Fruit fly (Drosophila melanogaster) whole organism, prepupa: ENCODE results near the gene ppk5.
A peak's percentile ranks its signal among the peaks of the same experiment; 100 is the strongest.

ENCODE experiments used
- Blimp-1 ChIP-seq: fragments of 200-800 bp; sonication (Bioruptor generic); optimal IDR thresholded peaks from 3 replicates; lab custom pipeline; 2017; ENCODE audit warnings: missing biosample characterization, missing genetic modification characterization, mild to moderate bottlenecking, moderate library complexity, missing genetic modification reagents
- CG10631 ChIP-seq: fragments of 200-800 bp; sonication (Bioruptor generic); optimal IDR thresholded peaks from 2 replicates; lab custom pipeline; 2016; ENCODE audit warnings: missing biosample characterization, missing genetic modification characterization
- CG10669 ChIP-seq: fragments of 200-800 bp; sonication (Bioruptor generic); optimal IDR thresholded peaks from 3 replicates; lab custom pipeline; 2018; ENCODE audit warnings: missing biosample characterization, mild to moderate bottlenecking, missing genetic modification characterization, moderate library complexity
- CG11294 ChIP-seq: fragments of 200-800 bp; sonication (Bioruptor generic); IDR thresholded peaks from 2 replicates; pipeline ENCODE4 v1.3.6; 2022; ENCODE audit warnings: missing biosample characterization, missing genetic modification characterization
- CG11762 ChIP-seq: fragments of 200-800 bp; sonication (Bioruptor generic); optimal IDR thresholded peaks from 3 replicates; lab custom pipeline; 2016; ENCODE audit warnings: missing biosample characterization, missing genetic modification characterization; ENCODE audit not compliant: insufficient read depth
- CG11902 ChIP-seq: fragments of 200-800 bp; sonication (Bioruptor generic); optimal IDR thresholded peaks from 3 replicates; lab custom pipeline; 2016; ENCODE audit warnings: missing biosample characterization, missing genetic modification characterization
- CG15336 ChIP-seq: fragments of 200-800 bp; sonication (Bioruptor generic); IDR thresholded peaks from 2 replicates; pipeline ENCODE4 v1.3.6; 2022; ENCODE audit warnings: missing biosample characterization, missing genetic modification characterization
- CG1621 ChIP-seq: fragments of 200-800 bp; sonication (Bioruptor generic); optimal IDR thresholded peaks from 3 replicates; lab custom pipeline; 2018; ENCODE audit warnings: missing biosample characterization, mild to moderate bottlenecking, missing genetic modification characterization
- CG16779 ChIP-seq: fragments of 200-800 bp; sonication (Bioruptor generic); optimal IDR thresholded peaks from 3 replicates; lab custom pipeline; 2017; ENCODE audit warnings: missing biosample characterization, mild to moderate bottlenecking, missing genetic modification characterization
- CG3032 ChIP-seq: fragments of 200-800 bp; optimal IDR thresholded peaks from 2 replicates; lab custom pipeline; 2019; ENCODE audit warnings: missing biosample characterization, mild to moderate bottlenecking, missing genetic modification characterization, moderate library complexity
- CG31627 ChIP-seq: fragments of 200-800 bp; sonication (Bioruptor generic); optimal IDR thresholded peaks from 3 replicates; lab custom pipeline; 2016; ENCODE audit warnings: missing biosample characterization, missing genetic modification characterization
- CG32006 ChIP-seq: fragments of 200-800 bp; sonication (Bioruptor generic); optimal IDR thresholded peaks from 3 replicates; lab custom pipeline; 2017; ENCODE audit warnings: missing biosample characterization, mild to moderate bottlenecking, missing genetic modification characterization
- CG34406 ChIP-seq: fragments of 200-800 bp; sonication (Bioruptor generic); optimal IDR thresholded peaks from 3 replicates; lab custom pipeline; 2016; ENCODE audit warnings: missing biosample characterization, missing genetic modification characterization
- CG3919 ChIP-seq: fragments of 200-800 bp; sonication (Bioruptor generic); optimal IDR thresholded peaks from 3 replicates; lab custom pipeline; 2016; ENCODE audit warnings: missing biosample characterization, missing genetic modification characterization
- CG6163 ChIP-seq: fragments of 200-800 bp; sonication (Bioruptor generic); IDR thresholded peaks from 3 replicates; pipeline ENCODE4 v1.3.6; 2022; ENCODE audit warnings: missing biosample characterization, missing genetic modification characterization
- CG6792 ChIP-seq: fragments of 200-800 bp; sonication (Bioruptor generic); optimal IDR thresholded peaks from 3 replicates; lab custom pipeline; 2016; ENCODE audit warnings: missing biosample characterization, missing genetic modification characterization
- CG6808 ChIP-seq: fragments of 200-800 bp; sonication (Bioruptor generic); optimal IDR thresholded peaks from 3 replicates; lab custom pipeline; 2017; ENCODE audit warnings: missing biosample characterization, missing genetic modification characterization, mild to moderate bottlenecking, moderate library complexity, missing genetic modification reagents
- CG6854 ChIP-seq: fragments of 200-800 bp; sonication (Bioruptor generic); optimal IDR thresholded peaks from 2 replicates; lab custom pipeline; 2017; ENCODE audit warnings: missing biosample characterization, mild to moderate bottlenecking, missing genetic modification characterization
- CG7368 ChIP-seq: fragments of 200-800 bp; sonication (Bioruptor generic); optimal IDR thresholded peaks from 3 replicates; lab custom pipeline; 2016; ENCODE audit warnings: missing biosample characterization, missing genetic modification characterization
- CG8119 ChIP-seq: fragments of 200-800 bp; sonication (Bioruptor generic); IDR thresholded peaks from 3 replicates; pipeline ENCODE4 v1.3.6; 2022; ENCODE audit warnings: missing biosample characterization, missing genetic modification characterization
- CG8319 ChIP-seq: fragments of 200-800 bp; sonication (Bioruptor generic); optimal IDR thresholded peaks from 3 replicates; lab custom pipeline; 2016; ENCODE audit warnings: missing biosample characterization, missing genetic modification characterization
- CG9139 ChIP-seq: fragments of 200-800 bp; sonication (Bioruptor generic); optimal IDR thresholded peaks from 3 replicates; lab custom pipeline; 2017; ENCODE audit warnings: missing biosample characterization, mild to moderate bottlenecking, missing genetic modification characterization
- Eip75B ChIP-seq: fragments of 200-800 bp; sonication (Bioruptor generic); optimal IDR thresholded peaks from 3 replicates; lab custom pipeline; 2016; ENCODE audit warnings: missing biosample characterization, missing genetic modification characterization
- Eip78C ChIP-seq: fragments of 200-800 bp; sonication (Bioruptor generic); peaks from one replicate; lab custom pipeline; 2016; ENCODE audit warnings: missing biosample characterization, missing genetic modification characterization
- Eip93F ChIP-seq: fragments of 200-800 bp; sonication (Bioruptor generic); optimal IDR thresholded peaks from 2 replicates; lab custom pipeline; 2016; ENCODE audit warnings: missing biosample characterization, mild to moderate bottlenecking, missing genetic modification characterization
- Ets21C ChIP-seq: fragments of 200-800 bp; sonication (Bioruptor generic); optimal IDR thresholded peaks from 3 replicates; lab custom pipeline; 2016; ENCODE audit warnings: missing biosample characterization, missing genetic modification characterization
- Ets96B ChIP-seq: fragments of 200-800 bp; optimal IDR thresholded peaks from 2 replicates; lab custom pipeline; 2019; ENCODE audit warnings: missing biosample characterization, mild to moderate bottlenecking, missing genetic modification characterization, moderate library complexity
- Hr39 ChIP-seq: fragments of 200-800 bp; sonication (Bioruptor generic); optimal IDR thresholded peaks from 2 replicates; lab custom pipeline; 2016; ENCODE audit warnings: missing biosample characterization, missing genetic modification characterization
- Met ChIP-seq: fragments of 200-800 bp; sonication (Bioruptor generic); optimal IDR thresholded peaks from 3 replicates; lab custom pipeline; 2016; ENCODE audit warnings: missing biosample characterization, missing genetic modification characterization
- Sox14 ChIP-seq: fragments of 200-800 bp; sonication (Bioruptor generic); optimal IDR thresholded peaks from 3 replicates; lab custom pipeline; 2016; ENCODE audit warnings: missing biosample characterization, missing genetic modification characterization
- Sox15 ChIP-seq: fragments of 200-800 bp; sonication (Bioruptor generic); optimal IDR thresholded peaks from 3 replicates; lab custom pipeline; 2016; ENCODE audit warnings: missing biosample characterization, missing genetic modification characterization
- acj6 ChIP-seq: fragments of 200-800 bp; sonication (Bioruptor generic); optimal IDR thresholded peaks from 3 replicates; lab custom pipeline; 2016; ENCODE audit warnings: missing biosample characterization, missing genetic modification characterization
- dsx ChIP-seq: fragments of 200-800 bp; optimal IDR thresholded peaks from 3 replicates; lab custom pipeline; 2019; ENCODE audit warnings: missing biosample characterization, mild to moderate bottlenecking, missing genetic modification characterization, moderate library complexity; ENCODE audit not compliant: poor library complexity, severe bottlenecking
- esn ChIP-seq: fragments of 200-800 bp; sonication (Bioruptor generic); optimal IDR thresholded peaks from 2 replicates; lab custom pipeline; 2016; ENCODE audit warnings: missing biosample characterization, mild to moderate bottlenecking, missing genetic modification characterization, moderate library complexity
- fd59A ChIP-seq: fragments of 200-800 bp; sonication (Bioruptor generic); optimal IDR thresholded peaks from 2 replicates; lab custom pipeline; 2017; ENCODE audit warnings: missing biosample characterization, mild to moderate bottlenecking, missing genetic modification characterization, missing genetic modification reagents
- fd85E ChIP-seq: fragments of 200-800 bp; sonication (Bioruptor generic); optimal IDR thresholded peaks from 3 replicates; lab custom pipeline; 2016; ENCODE audit warnings: missing biosample characterization, missing genetic modification characterization
- lz ChIP-seq: fragments of 200-800 bp; sonication (Bioruptor generic); optimal IDR thresholded peaks from 3 replicates; lab custom pipeline; 2016; ENCODE audit warnings: missing biosample characterization, missing genetic modification characterization
- net ChIP-seq: fragments of 200-800 bp; sonication (Bioruptor generic); optimal IDR thresholded peaks from 3 replicates; lab custom pipeline; 2016; ENCODE audit warnings: missing biosample characterization, missing genetic modification characterization
- pdm3 ChIP-seq: fragments of 200-800 bp; sonication (Bioruptor generic); optimal IDR thresholded peaks from 3 replicates; lab custom pipeline; 2016; ENCODE audit warnings: missing biosample characterization, missing genetic modification characterization
- salr ChIP-seq, 2 experiments: fragments of 200-800 bp; sonication (Bioruptor generic); optimal IDR thresholded peaks; 3 replicates each; lab custom pipeline; 2016 to 2018; ENCODE audit warnings: missing biosample characterization in 2 of 2, missing genetic modification characterization in 2 of 2, mild to moderate bottlenecking in 1 of 2
- ss ChIP-seq, 2 experiments: fragments of 200-800 bp; sonication (Bioruptor generic); optimal IDR thresholded peaks; 2 replicates in 1 of 2; 3 replicates in 1 of 2; lab custom pipeline; 2017 to 2018; ENCODE audit warnings: mild to moderate bottlenecking in 2 of 2, missing biosample characterization in 2 of 2, missing genetic modification characterization in 2 of 2, moderate library complexity in 1 of 2
- svp ChIP-seq: fragments of 200-800 bp; sonication (Bioruptor generic); peaks from one replicate; lab custom pipeline; 2016; ENCODE audit warnings: missing biosample characterization, missing genetic modification characterization
- vri ChIP-seq: fragments of 200-800 bp; sonication (Bioruptor generic); optimal IDR thresholded peaks from 3 replicates; lab custom pipeline; 2016; ENCODE audit warnings: missing biosample characterization, mild to moderate bottlenecking, missing genetic modification characterization

The ppk5 gene

DNA sequence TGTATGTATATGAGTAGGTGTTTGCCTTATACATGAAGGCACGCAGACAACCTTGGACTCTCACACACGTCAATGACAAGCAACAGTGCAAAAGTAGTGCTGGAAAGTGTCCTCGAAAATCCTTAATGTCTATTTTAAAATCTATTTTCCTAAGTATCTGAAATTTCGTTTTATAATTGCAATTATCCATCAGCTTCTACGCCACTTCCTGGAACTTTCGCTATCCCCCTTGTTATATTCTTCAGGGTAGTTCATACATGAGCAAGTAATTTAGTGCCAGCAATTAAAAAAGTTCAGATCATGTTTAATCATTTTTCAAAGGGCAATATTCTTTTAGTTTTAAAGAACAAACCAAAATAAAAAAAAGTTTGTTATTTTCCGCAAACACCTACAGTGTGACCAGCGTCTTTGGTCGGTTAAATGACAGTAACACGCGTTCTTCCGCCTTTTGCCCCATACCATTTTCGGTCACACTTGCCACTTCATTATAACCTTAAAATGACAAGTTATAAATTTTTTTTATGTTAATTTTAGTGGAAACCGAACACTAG is 17.7 kb upstream of the ppk5 start (continued):
- TF ChIP-seq Ets21C = peak; percentile 12
- TF ChIP-seq CG31627 = peak; percentile 42
- no peak for TF ChIP-seq CG11294 (GFP tag; lab: Robert Waterston, UW)
- peak; percentile 24 for TF ChIP-seq CG32006 (GFP tag; lab: Kevin White, UChicago)
- TF ChIP-seq CG10669 (GFP tag; lab: Kevin White, UChicago) = peak; percentile 5
- no peak for TF ChIP-seq fd85E (GFP tag; lab: Kevin White, UChicago)
- peak; percentile 7 for TF ChIP-seq CG6808 (GFP tag; lab: Kevin White, UChicago)
- TF ChIP-seq Met (GFP tag; lab: Kevin White, UChicago) = peak; percentile 46
- TF ChIP-seq Blimp-1 = no peak
- no peak for TF ChIP-seq CG1621 (tag; lab: Kevin White, UChicago)
- peak; percentile 54 for TF ChIP-seq Hr39
- TF ChIP-seq CG15336 (GFP tag; lab: Robert Waterston, UW) = no peak
- TF ChIP-seq CG8119 (GFP tag; lab: Robert Waterston, UW) = no peak
- TF ChIP-seq fd59A (GFP tag; lab: Kevin White, UChicago) = no peak
- peak; percentile 60 for TF ChIP-seq esn (GFP tag; lab: Kevin White, UChicago)
- TF ChIP-seq acj6 (GFP tag; lab: Kevin White, UChicago) = peak; percentile 31
- peak; percentile 64 for TF ChIP-seq pdm3 (GFP tag; lab: Kevin White, UChicago)
- TF ChIP-seq CG8319 (GFP tag; lab: Kevin White, UChicago) = peak; percentile 18
- TF ChIP-seq net (GFP tag; lab: Kevin White, UChicago) = peak; percentile 25
- TF ChIP-seq CG34406 (GFP tag; lab: Kevin White, UChicago) = no peak
- no peak for TF ChIP-seq CG16779 (tag; lab: Kevin White, UChicago)
- no peak for TF ChIP-seq vri (GFP tag; lab: Kevin White, UChicago)
- no peak for TF ChIP-seq CG6854
- peak; percentile 19 for TF ChIP-seq CG3032 (tag; lab: Kevin White, UChicago)
- TF ChIP-seq ss (GFP tag; optimal IDR thresholded peaks at IDR 0.05; lab: Kevin White, UChicago) = peak in 1 of 2 experiments; percentile 43

DNA sequence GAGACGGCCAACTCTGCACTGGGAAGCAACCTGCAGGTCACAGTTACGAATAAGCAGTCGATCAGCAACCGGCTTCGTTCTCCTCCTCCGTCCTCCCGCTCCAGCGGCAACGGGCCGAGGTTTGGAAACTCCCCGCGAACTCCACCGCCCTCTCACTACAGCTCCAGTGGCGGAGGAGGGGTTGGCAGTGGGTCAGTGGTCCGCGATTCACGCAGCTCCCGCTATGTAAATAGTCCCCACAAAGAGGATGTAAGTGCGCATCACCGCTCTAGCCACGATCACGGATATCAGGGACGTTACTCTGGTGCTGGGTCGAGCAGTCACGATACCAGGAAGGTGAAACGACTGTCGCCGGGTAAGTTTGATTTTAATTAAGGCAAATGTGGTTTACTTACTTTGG is 16.1 kb upstream of the ppk5 start:
- TF ChIP-seq Ets96B (tag; lab: Kevin White, UChicago) (no peak), ss (GFP tag; optimal IDR thresholded peaks at IDR 0.05; lab: Kevin White, UChicago) (no peak), CG11762 (GFP tag; lab: Kevin White, UChicago) (no peak), CG3919 (GFP tag; lab: Kevin White, UChicago) (no peak), pdm3 (GFP tag; lab: Kevin White, UChicago) (no peak), CG10631 (GFP tag; lab: Kevin White, UChicago) (no peak), CG6808 (GFP tag; lab: Kevin White, UChicago) (no peak), Eip93F (no peak), CG34406 (GFP tag; lab: Kevin White, UChicago) (no peak), Eip75B (GFP tag; lab: Kevin White, UChicago) (no peak)

DNA sequence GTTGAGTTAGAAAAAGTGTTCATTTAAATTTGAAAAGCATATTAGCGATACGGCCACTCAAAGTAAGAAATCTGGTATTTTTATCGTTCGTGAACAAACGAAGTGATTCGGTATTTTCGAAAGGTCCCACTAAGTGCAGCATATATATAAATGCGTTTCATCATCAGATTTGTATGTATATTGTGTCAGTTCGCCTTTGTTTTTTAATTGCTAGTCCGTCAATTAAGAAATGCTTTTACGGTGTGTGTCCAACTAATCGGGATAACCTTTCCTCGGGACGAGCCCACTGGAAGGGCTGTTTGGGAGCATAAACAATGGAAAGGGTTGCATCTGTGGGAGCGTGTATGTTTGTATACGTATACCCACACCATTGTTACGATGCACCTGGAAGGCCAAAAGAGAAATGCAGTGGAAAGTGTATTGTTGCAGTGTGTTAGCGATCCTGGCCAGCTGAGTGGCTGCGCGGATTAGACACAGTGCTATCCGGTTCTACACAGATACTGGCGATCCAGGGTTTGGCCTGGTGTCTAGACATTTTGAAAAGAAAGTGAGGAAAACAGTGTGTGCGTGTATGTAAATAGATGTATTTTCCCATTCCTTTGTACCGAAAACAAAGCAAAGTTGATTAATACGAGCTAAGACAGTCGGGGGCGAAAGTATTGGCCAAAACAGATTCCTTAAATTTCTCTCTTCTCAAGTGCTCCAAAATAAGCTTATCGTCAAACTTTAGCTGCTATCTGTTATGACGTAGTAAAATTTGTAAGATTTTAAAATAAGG is 11.2 kb upstream of the ppk5 start, which contains the start of gene CG7611:
TSS of gene CG7611 (plus strand) at position 128 of the 778 bp plus-strand sequence.
- no peak for TF ChIP-seq Eip93F
- no peak for TF ChIP-seq CG6792 (GFP tag; lab: Kevin White, UChicago)
- peak in 1 of 2 experiments; percentile 39 for TF ChIP-seq ss (GFP tag; optimal IDR thresholded peaks at IDR 0.05; lab: Kevin White, UChicago)
- no peak for TF ChIP-seq CG7368
- peak; percentile 79 for TF ChIP-seq svp (GFP tag; lab: Kevin White, UChicago)
- TF ChIP-seq CG8319 (GFP tag; lab: Kevin White, UChicago) = no peak
- TF ChIP-seq Eip78C (GFP tag; lab: Kevin White, UChicago) = peak; percentile 54
- no peak for TF ChIP-seq Ets21C
- TF ChIP-seq Hr39 = no peak
- peak; percentile 59 for TF ChIP-seq Sox14 (GFP tag; lab: Kevin White, UChicago)
- peak; percentile 50 for TF ChIP-seq dsx
- peak; percentile 35 for TF ChIP-seq vri (GFP tag; lab: Kevin White, UChicago)
- no peak for TF ChIP-seq lz (GFP tag; lab: Kevin White, UChicago)
- no peak for TF ChIP-seq Sox15
- no peak for TF ChIP-seq CG11902 (GFP tag; lab: Kevin White, UChicago)
- TF ChIP-seq CG6854 = peak; percentile 54
- no peak for TF ChIP-seq pdm3 (GFP tag; lab: Kevin White, UChicago)
- no peak for TF ChIP-seq CG6163
- TF ChIP-seq CG9139 (GFP tag; lab: Kevin White, UChicago) = no peak
- no peak for TF ChIP-seq CG11762 (GFP tag; lab: Kevin White, UChicago)
- no peak for TF ChIP-seq salr (GFP tag; optimal IDR thresholded peaks at IDR 0.05; lab: Kevin White, UChicago)
